Fruit fly (Drosophila melanogaster) whole organism, embryonic: ENCODE results near the gene foxo.
A peak's percentile ranks its signal among the peaks of the same experiment; 100 is the strongest.

ENCODE experiments used
- Aef1 ChIP-seq: fragments of 200-800 bp; sonication (Bioruptor generic); IDR thresholded peaks from 3 replicates; pipeline ENCODE4 v1.3.6; 2022; ENCODE audit warnings: missing biosample characterization, missing genetic modification characterization
- CG10209 ChIP-seq: fragments of 200-800 bp; sonication (Bioruptor generic); optimal IDR thresholded peaks from 3 replicates; lab custom pipeline; 2017; ENCODE audit warnings: missing biosample characterization, mild to moderate bottlenecking, missing genetic modification characterization, missing genetic modification reagents
- CG10979 ChIP-seq: fragments of 200-800 bp; sonication (Bioruptor generic); optimal IDR thresholded peaks from 2 replicates; lab custom pipeline; 2018; ENCODE audit warnings: missing biosample characterization, mild to moderate bottlenecking, missing genetic modification characterization, moderate library complexity
- CG12299 ChIP-seq: fragments of 200-800 bp; sonication (Bioruptor generic); optimal IDR thresholded peaks from 2 replicates; lab custom pipeline; 2018; ENCODE audit warnings: missing biosample characterization, mild to moderate bottlenecking, missing genetic modification characterization
- CG12769 ChIP-seq: fragments of 200-800 bp; sonication (Bioruptor generic); optimal IDR thresholded peaks from 2 replicates; lab custom pipeline; 2019; ENCODE audit warnings: missing biosample characterization, mild to moderate bottlenecking, missing genetic modification characterization, moderate library complexity
- CG13287 ChIP-seq: fragments of 200-800 bp; sonication (Bioruptor generic); IDR thresholded peaks from 2 replicates; pipeline ENCODE4 v1.3.6; 2022; ENCODE audit warnings: missing biosample characterization, missing genetic modification characterization; ENCODE audit not compliant: partially characterized antibody
- CG13296 ChIP-seq: fragments of 200-800 bp; sonication (Bioruptor generic); optimal IDR thresholded peaks from 3 replicates; lab custom pipeline; 2018; ENCODE audit warnings: missing biosample characterization, mild to moderate bottlenecking, missing genetic modification characterization
- CG13775 ChIP-seq: fragments of 200-800 bp; sonication (Bioruptor generic); optimal IDR thresholded peaks from 3 replicates; lab custom pipeline; 2017; ENCODE audit warnings: missing biosample characterization, mild to moderate bottlenecking, missing genetic modification characterization
- CG15073 ChIP-seq: fragments of 200-800 bp; sonication (Bioruptor generic); optimal IDR thresholded peaks from 2 replicates; lab custom pipeline; 2016; ENCODE audit warnings: missing biosample characterization, missing genetic modification characterization
- CG17359 ChIP-seq: fragments of 200-800 bp; sonication (Bioruptor generic); optimal IDR thresholded peaks from 3 replicates; lab custom pipeline; 2018; ENCODE audit warnings: missing biosample characterization, mild to moderate bottlenecking, missing genetic modification characterization, moderate library complexity
- CG17829 ChIP-seq: fragments of 200-800 bp; optimal IDR thresholded peaks from 2 replicates; lab custom pipeline; 2019; ENCODE audit warnings: missing biosample characterization, mild to moderate bottlenecking, missing genetic modification characterization, moderate library complexity
- CG1792 ChIP-seq: fragments of 200-800 bp; sonication (Bioruptor generic); optimal IDR thresholded peaks from 2 replicates; lab custom pipeline; 2016; ENCODE audit warnings: missing biosample characterization, missing genetic modification characterization
- CG18262 ChIP-seq: fragments of 200-800 bp; optimal IDR thresholded peaks from 3 replicates; lab custom pipeline; 2019; ENCODE audit warnings: missing biosample characterization, mild to moderate bottlenecking, missing genetic modification characterization, moderate library complexity
- CG18599 ChIP-seq: fragments of 200-800 bp; sonication (Bioruptor generic); optimal IDR thresholded peaks from 3 replicates; lab custom pipeline; 2017; ENCODE audit warnings: missing biosample characterization, missing genetic modification characterization, mild to moderate bottlenecking, moderate library complexity, missing genetic modification reagents
- CG2875 ChIP-seq: fragments of 200-800 bp; sonication (Bioruptor generic); optimal IDR thresholded peaks from 2 replicates; lab custom pipeline; 2017; ENCODE audit warnings: missing biosample characterization, mild to moderate bottlenecking, missing genetic modification characterization, missing genetic modification reagents
- CG31365 ChIP-seq: fragments of 200-800 bp; sonication (Bioruptor generic); optimal IDR thresholded peaks from 2 replicates; lab custom pipeline; 2018; ENCODE audit warnings: missing biosample characterization, mild to moderate bottlenecking, missing genetic modification characterization
- CG6654 ChIP-seq: fragments of 200-800 bp; sonication (Bioruptor generic); optimal IDR thresholded peaks from 2 replicates; lab custom pipeline; 2017; ENCODE audit warnings: missing biosample characterization, mild to moderate bottlenecking, missing genetic modification characterization
- CG9215 ChIP-seq: fragments of 200-800 bp; sonication (Bioruptor generic); IDR thresholded peaks from 2 replicates; pipeline ENCODE4 v1.3.6; 2022; ENCODE audit warnings: missing biosample characterization, missing genetic modification characterization
- Dfd ChIP-seq, 2 experiments: fragments of >200 bp; optimal IDR thresholded peaks; 2 replicates each; lab custom pipeline; 2017; ENCODE audit warnings: missing biosample characterization in 2 of 2, missing genetic modification characterization in 2 of 2
- E2f2 ChIP-seq: fragments of 200-800 bp; sonication (Bioruptor generic); IDR thresholded peaks from 2 replicates; pipeline ENCODE4 v1.3.6; 2022; ENCODE audit warnings: missing biosample characterization, missing genetic modification characterization
- HmgD ChIP-seq: fragments of 200-800 bp; sonication (Bioruptor generic); optimal IDR thresholded peaks from 3 replicates; lab custom pipeline; 2016; ENCODE audit warnings: missing biosample characterization, missing genetic modification characterization
- Hr3 ChIP-seq: fragments of 200-800 bp; sonication (Bioruptor generic); optimal IDR thresholded peaks from 3 replicates; lab custom pipeline; 2016; ENCODE audit warnings: missing biosample characterization, missing genetic modification characterization
- Max ChIP-seq: fragments of 200-800 bp; sonication (Bioruptor generic); optimal IDR thresholded peaks from 2 replicates; lab custom pipeline; 2016; ENCODE audit warnings: missing biosample characterization, mild to moderate bottlenecking, missing genetic modification characterization
- Neu2 ChIP-seq: fragments of 200-800 bp; sonication (Bioruptor generic); optimal IDR thresholded peaks from 3 replicates; lab custom pipeline; 2016; ENCODE audit warnings: missing biosample characterization, missing genetic modification characterization, borderline replicate concordance
- Nf-YB ChIP-seq: fragments of 200-800 bp; sonication (Bioruptor generic); optimal IDR thresholded peaks from 3 replicates; lab custom pipeline; 2019; ENCODE audit warnings: missing biosample characterization, mild to moderate bottlenecking, missing genetic modification characterization, moderate library complexity
- Poxn ChIP-seq: fragments of 200-800 bp; sonication (Bioruptor generic); IDR thresholded peaks from 2 replicates; pipeline ENCODE4 v1.3.6; 2022; ENCODE audit warnings: missing biosample characterization, missing genetic modification characterization
- Side ChIP-seq: fragments of 200-800 bp; sonication (Bioruptor generic); optimal IDR thresholded peaks from 2 replicates; lab custom pipeline; 2016; ENCODE audit warnings: missing biosample characterization, missing genetic modification characterization
- Taf1 ChIP-seq: fragments of 200-800 bp; sonication (Bioruptor generic); IDR thresholded peaks from 2 replicates; pipeline ENCODE4 v1.3.6; 2022; ENCODE audit warnings: missing biosample characterization, missing genetic modification characterization
- ab ChIP-seq: fragments of 200-800 bp; sonication (Bioruptor generic); optimal IDR thresholded peaks from 2 replicates; lab custom pipeline; 2016; ENCODE audit warnings: missing biosample characterization, missing genetic modification characterization
- amos ChIP-seq: fragments of 200-800 bp; sonication (Bioruptor generic); IDR thresholded peaks from 2 replicates; pipeline ENCODE4 v1.3.6; 2022; ENCODE audit warnings: missing biosample characterization, missing genetic modification characterization; ENCODE audit not compliant: partially characterized antibody
- aop ChIP-seq: fragments of 200-800 bp; sonication (Bioruptor generic); IDR thresholded peaks from 2 replicates; pipeline ENCODE4 v1.3.6; 2022; ENCODE audit warnings: missing biosample characterization, missing genetic modification characterization
- az2 ChIP-seq: fragments of 200-800 bp; sonication (Bioruptor generic); optimal IDR thresholded peaks from 3 replicates; lab custom pipeline; 2016; ENCODE audit warnings: missing biosample characterization, missing genetic modification characterization
- btn ChIP-seq: fragments of 200-800 bp; sonication (Bioruptor generic); optimal IDR thresholded peaks from 2 replicates; lab custom pipeline; 2016; ENCODE audit warnings: missing biosample characterization, missing genetic modification characterization
- corto ChIP-seq: fragments of 200-800 bp; sonication (Bioruptor generic); optimal IDR thresholded peaks from 2 replicates; lab custom pipeline; 2016; ENCODE audit warnings: missing biosample characterization, mild to moderate bottlenecking, missing genetic modification characterization, moderate library complexity
- danr ChIP-seq: fragments of 200-800 bp; sonication (Bioruptor generic); IDR thresholded peaks from 2 replicates; pipeline ENCODE4 v1.3.6; 2022; ENCODE audit warnings: missing biosample characterization, missing genetic modification characterization
- disco-r ChIP-seq: fragments of 200-800 bp; sonication (Bioruptor generic); optimal IDR thresholded peaks from 2 replicates; lab custom pipeline; 2016; ENCODE audit warnings: missing biosample characterization, missing genetic modification characterization
- grn ChIP-seq: fragments of 200-800 bp; sonication (Bioruptor generic); optimal IDR thresholded peaks from 3 replicates; lab custom pipeline; 2017; ENCODE audit warnings: missing biosample characterization, missing genetic modification characterization
- knrl ChIP-seq: fragments of 200-800 bp; sonication (Bioruptor generic); IDR thresholded peaks from 3 replicates; pipeline ENCODE4 v1.3.6; 2022; ENCODE audit warnings: missing biosample characterization, missing genetic modification characterization; ENCODE audit not compliant: partially characterized antibody
- lab ChIP-seq: fragments of 200-800 bp; sonication (Bioruptor generic); optimal IDR thresholded peaks from 3 replicates; lab custom pipeline; 2017; ENCODE audit warnings: missing biosample characterization, missing genetic modification characterization, mild to moderate bottlenecking, moderate library complexity, missing genetic modification reagents
- nmo ChIP-seq: fragments of 200-800 bp; sonication (Bioruptor generic); optimal IDR thresholded peaks from 2 replicates; lab custom pipeline; 2018; ENCODE audit warnings: missing biosample characterization, mild to moderate bottlenecking, missing genetic modification characterization, moderate library complexity
- psq ChIP-seq: fragments of 200-800 bp; sonication (Bioruptor generic); optimal IDR thresholded peaks from 2 replicates; lab custom pipeline; 2017; ENCODE audit warnings: missing biosample characterization, missing genetic modification characterization
- pzg ChIP-seq: fragments of 200-800 bp; sonication (Bioruptor generic); optimal IDR thresholded peaks from 3 replicates; lab custom pipeline; 2018; ENCODE audit warnings: missing biosample characterization, mild to moderate bottlenecking, missing genetic modification characterization, moderate library complexity
- ranshi ChIP-seq: fragments of 200-800 bp; sonication (Bioruptor generic); IDR thresholded peaks from 2 replicates; pipeline ENCODE4 v1.3.6; 2022; ENCODE audit warnings: missing biosample characterization, missing genetic modification characterization
- sd ChIP-seq: fragments of 200-800 bp; sonication (Bioruptor generic); optimal IDR thresholded peaks from 3 replicates; lab custom pipeline; 2018; ENCODE audit warnings: missing biosample characterization, mild to moderate bottlenecking, missing genetic modification characterization, moderate library complexity
- sob ChIP-seq: fragments of 200-800 bp; sonication (Bioruptor generic); IDR thresholded peaks from 2 replicates; pipeline ENCODE4 v1.3.6; 2022; ENCODE audit warnings: missing biosample characterization, missing genetic modification characterization
- vfl ChIP-seq: fragments of 200-800 bp; sonication (Bioruptor generic); optimal IDR thresholded peaks from 2 replicates; lab custom pipeline; 2016; ENCODE audit warnings: missing biosample characterization, missing genetic modification characterization
- zen ChIP-seq: fragments of 200-800 bp; sonication (Bioruptor generic); optimal IDR thresholded peaks from 3 replicates; lab custom pipeline; 2018; ENCODE audit warnings: missing biosample characterization, mild to moderate bottlenecking, missing genetic modification characterization, moderate library complexity

Gene foxo

dm6 chr3R:14028873-14029369 lies 27.8 kb upstream of the foxo start, which contains the start of gene Cyp6d5 (continued):
- TF ChIP-seq CG15073 (no peak), amos (GFP tag; lab: Robert Waterston, UW) (no peak), vfl (GFP tag; lab: Kevin White, UChicago) (no peak), knrl (GFP tag; lab: Robert Waterston, UW) (no peak), sd (tag; lab: Kevin White, UChicago) (no peak), CG13287 (no peak), psq (GFP tag; lab: Kevin White, UChicago) (no peak), CG9215 (GFP tag; lab: Robert Waterston, UW) (no peak)
- TF ChIP-seq, all 482 proteins: peak for 28

dm6 chr3R:14031531-14032414 lies 25.0 kb upstream of the foxo start, which contains the start of the genes rdx and CG3061:
TSS of gene rdx (minus strand) at chr3R:14032057.
TSS of gene CG3061 (plus strand) at chr3R:14032371.
- TF ChIP-seq E2f2 (GFP tag; lab: Robert Waterston, UW) (no peak), Max (peak; percentile 0), danr (GFP tag; lab: Robert Waterston, UW) (0 out of 2 replicates have a peak, but pooled peaks have one; percentile 6), ranshi (GFP tag; lab: Robert Waterston, UW) (0 out of 2 replicates have a peak, but pooled peaks have one; percentile 6), Hr3 (peak; percentile 78), sob (GFP tag; lab: Robert Waterston, UW) (no peak), CG13775 (peak; percentile 57), CG10979 (tag; lab: Kevin White, UChicago) (peak; percentile 36), CG10209 (peak; percentile 73), lab (GFP tag; lab: Kevin White, UChicago) (peak; percentile 48), Aef1 (peak; percentile 44; the same call in 2 of the 3 replicates), CG18262 (tag; lab: Kevin White, UChicago) (peak; percentile 69), CG17829 (tag; lab: Kevin White, UChicago) (peak; percentile 74), btn (GFP tag; lab: Kevin White, UChicago) (no peak), CG17359 (tag; lab: Kevin White, UChicago) (peak; percentile 33), CG18599 (GFP tag; lab: Kevin White, UChicago) (peak; percentile 72), Dfd (GFP tag; optimal IDR thresholded peaks at IDR 0.05; lab: Kevin White, UChicago) (no peak), grn (GFP tag; lab: Kevin White, UChicago) (no peak), CG31365 (tag; lab: Kevin White, UChicago) (no peak), nmo (GFP tag; lab: Kevin White, UChicago) (peak; percentile 86), CG13296 (GFP tag; lab: Kevin White, UChicago) (peak; percentile 51), Nf-YB (GFP tag; lab: Kevin White, UChicago) (peak; percentile 10), CG1792 (no peak), corto (GFP tag; lab: Kevin White, UChicago) (peak; percentile 14), Side (GFP tag; lab: Kevin White, UChicago) (no peak), ab (no peak), Taf1 (GFP tag; lab: Robert Waterston, UW) (no peak), az2 (GFP tag; lab: Kevin White, UChicago) (peak; percentile 53), CG12299 (peak; percentile 5), Poxn (GFP tag; lab: Robert Waterston, UW) (no peak), disco-r (GFP tag; lab: Kevin White, UChicago) (no peak), HmgD (no peak), CG12769 (tag; lab: Kevin White, UChicago) (peak; percentile 9), Neu2 (GFP tag; lab: Kevin White, UChicago) (no peak), pzg (GFP tag; lab: Kevin White, UChicago) (peak; percentile 43), CG6654 (GFP tag; lab: Kevin White, UChicago) (peak; percentile 13), aop (GFP tag; lab: Robert Waterston, UW) (no peak), CG2875 (no peak), zen (tag; lab: Kevin White, UChicago) (peak; percentile 57)
